Worm (Caenorhabditis elegans) whole organism, L3 larva: ENCODE measurements around the gene R12C12.7.

Source experiments
- R02D3.7 ChIP-seq: fragments of 150-350 bp; optimal IDR thresholded peaks from 2 replicates; lab custom pipeline; 2014; ENCODE audit warnings: missing biosample characterization, missing genetic modification characterization
- ZK546.5 ChIP-seq: sonication (generic microtip); optimal IDR thresholded peaks from 2 replicates; lab custom pipeline; 2017; ENCODE audit warnings: missing biosample characterization, missing genetic modification characterization
- ama-1 ChIP-seq: fragments of 150-350 bp; optimal IDR thresholded peaks from 2 replicates; lab custom pipeline; 2018
- ceh-16 ChIP-seq: sonication (generic microtip); optimal IDR thresholded peaks from 2 replicates; lab custom pipeline; 2017; ENCODE audit warnings: missing biosample characterization, missing genetic modification characterization
- ceh-28 ChIP-seq: fragments of 150-350 bp; optimal IDR thresholded peaks from 2 replicates; lab custom pipeline; 2014; ENCODE audit warnings: missing biosample characterization, missing genetic modification reagents, missing genetic modification characterization
- ceh-82 ChIP-seq: fragments of 150-350 bp; optimal IDR thresholded peaks from 2 replicates; lab custom pipeline; 2014; ENCODE audit warnings: missing biosample characterization, missing genetic modification characterization
- ceh-9 ChIP-seq: sonication (generic microtip); optimal IDR thresholded peaks from 2 replicates; lab custom pipeline; 2018; ENCODE audit warnings: missing biosample characterization, missing genetic modification characterization
- daf-12 ChIP-seq: fragments of 150-350 bp; optimal IDR thresholded peaks from 2 replicates; lab custom pipeline; 2014; ENCODE audit warnings: missing biosample characterization, missing genetic modification reagents, missing genetic modification characterization
- egl-27 ChIP-seq: sonication (generic microtip); optimal IDR thresholded peaks from 4 replicates; lab custom pipeline; 2017; ENCODE audit warnings: missing biosample characterization, missing genetic modification reagents, missing genetic modification characterization
- elt-1 ChIP-seq: fragments of 150-350 bp; optimal IDR thresholded peaks from 2 replicates; lab custom pipeline; 2014; ENCODE audit warnings: missing biosample characterization, missing genetic modification characterization
- elt-2 ChIP-seq: sonication (generic microtip); optimal IDR thresholded peaks from 2 replicates; lab custom pipeline; 2016; ENCODE audit warnings: missing genetic modification reagents, mild to moderate bottlenecking, missing genetic modification characterization, missing compliant biosample characterization
- elt-3 ChIP-seq, 3 experiments: fragments of 150-350 bp in 1 of 3; sonication (generic microtip) in 2 of 3; optimal IDR thresholded peaks; 2 replicates in 2 of 3; 4 replicates in 1 of 3; lab custom pipeline; 2014 to 2017; ENCODE audit warnings: missing biosample characterization in 3 of 3, missing genetic modification characterization in 3 of 3
- eor-1 ChIP-seq, 2 experiments: fragments of 150-350 bp; optimal IDR thresholded peaks; 2 replicates each; lab custom pipeline; 2014 to 2018; ENCODE audit warnings: missing biosample characterization in 2 of 2, missing genetic modification characterization in 2 of 2
- fkh-10 ChIP-seq: sonication (generic microtip); optimal IDR thresholded peaks from 2 replicates; lab custom pipeline; 2017; ENCODE audit warnings: missing biosample characterization, missing genetic modification reagents, missing genetic modification characterization
- fkh-2 ChIP-seq: fragments of 150-350 bp; optimal IDR thresholded peaks from 2 replicates; lab custom pipeline; 2014; ENCODE audit warnings: missing biosample characterization, missing genetic modification reagents, missing genetic modification characterization
- hmg-11 ChIP-seq: sonication (generic microtip); optimal IDR thresholded peaks from 2 replicates; lab custom pipeline; 2016; ENCODE audit warnings: missing genetic modification characterization, missing compliant biosample characterization
- jun-1 ChIP-seq: fragments of 150-350 bp; optimal IDR thresholded peaks from 2 replicates; lab custom pipeline; 2014; ENCODE audit warnings: missing biosample characterization, missing genetic modification reagents, missing genetic modification characterization
- lin-39 ChIP-seq: fragments of 150-350 bp; optimal IDR thresholded peaks from 2 replicates; lab custom pipeline; 2018; ENCODE audit warnings: missing biosample characterization, missing genetic modification reagents, missing genetic modification characterization
- lsy-12 ChIP-seq: sonication (generic microtip); optimal IDR thresholded peaks from 2 replicates; lab custom pipeline; 2016; ENCODE audit warnings: mild to moderate bottlenecking, missing genetic modification characterization, missing compliant biosample characterization
- mdl-1 ChIP-seq: fragments of 150-350 bp; optimal IDR thresholded peaks from 2 replicates; lab custom pipeline; 2014; ENCODE audit warnings: missing biosample characterization, missing genetic modification characterization
- mml-1 ChIP-seq: fragments of 150-350 bp; sonication (generic microtip); optimal IDR thresholded peaks from 3 replicates; lab custom pipeline; 2014; ENCODE audit warnings: missing biosample characterization, missing genetic modification characterization
- nfya-1 ChIP-seq: sonication (generic microtip); optimal IDR thresholded peaks from 2 replicates; lab custom pipeline; 2017; ENCODE audit warnings: missing genetic modification characterization, mild to moderate bottlenecking, missing compliant biosample characterization, antibody characterized with exemption, moderate library complexity; ENCODE audit not compliant: insufficient read depth
- nhr-11 ChIP-seq: fragments of 150-350 bp; optimal IDR thresholded peaks from 2 replicates; lab custom pipeline; 2014; ENCODE audit warnings: missing biosample characterization, missing genetic modification characterization
- nhr-23 ChIP-seq: fragments of 150-350 bp; optimal IDR thresholded peaks from 2 replicates; lab custom pipeline; 2014; ENCODE audit warnings: missing biosample characterization, missing genetic modification reagents, missing genetic modification characterization
- nhr-25 ChIP-seq: sonication (generic microtip); optimal IDR thresholded peaks from 2 replicates; lab custom pipeline; 2017; ENCODE audit warnings: missing biosample characterization, missing genetic modification characterization
- nhr-28 ChIP-seq: fragments of 150-350 bp; optimal IDR thresholded peaks from 2 replicates; lab custom pipeline; 2014; ENCODE audit warnings: missing biosample characterization, missing genetic modification characterization
- nhr-67 ChIP-seq: fragments of 150-350 bp; optimal IDR thresholded peaks from 2 replicates; lab custom pipeline; 2014; ENCODE audit warnings: missing biosample characterization, missing genetic modification characterization
- nhr-76 ChIP-seq: fragments of 150-350 bp; sonication (generic microtip); optimal IDR thresholded peaks from 5 replicates; lab custom pipeline; 2014; ENCODE audit warnings: missing biosample characterization, missing genetic modification characterization
- nhr-77 ChIP-seq: fragments of 150-350 bp; optimal IDR thresholded peaks from 2 replicates; lab custom pipeline; 2014; ENCODE audit warnings: missing biosample characterization, missing genetic modification characterization
- pha-4 ChIP-seq: fragments of 150-350 bp; optimal IDR thresholded peaks from 2 replicates; lab custom pipeline; 2014; ENCODE audit warnings: missing biosample characterization, missing genetic modification reagents, missing genetic modification characterization
- pqm-1 ChIP-seq: fragments of 150-350 bp; optimal IDR thresholded peaks from 2 replicates; lab custom pipeline; 2017; ENCODE audit warnings: missing biosample characterization, missing genetic modification characterization, inconsistent platforms
- sea-2 ChIP-seq: fragments of 150-350 bp; sonication (generic microtip); optimal IDR thresholded peaks from 4 replicates; lab custom pipeline; 2014; ENCODE audit warnings: missing biosample characterization, missing genetic modification reagents, missing genetic modification characterization
- snpc-4 ChIP-seq: fragments of 150-350 bp; optimal IDR thresholded peaks from 2 replicates; lab custom pipeline; 2014; ENCODE audit warnings: missing biosample characterization, missing genetic modification characterization
- unc-39 ChIP-seq: sonication (generic microtip); optimal IDR thresholded peaks from 4 replicates; lab custom pipeline; 2017; ENCODE audit warnings: missing biosample characterization, missing genetic modification characterization
- unc-62 ChIP-seq: fragments of 150-350 bp; sonication (generic microtip); optimal IDR thresholded peaks from 4 replicates; lab custom pipeline; 2014; ENCODE audit warnings: missing biosample characterization, missing genetic modification reagents, missing genetic modification characterization
- zag-1 ChIP-seq: fragments of 150-350 bp; optimal IDR thresholded peaks from 2 replicates; lab custom pipeline; 2014; ENCODE audit warnings: missing biosample characterization, missing genetic modification characterization

Gene R12C12.7

DNA sequence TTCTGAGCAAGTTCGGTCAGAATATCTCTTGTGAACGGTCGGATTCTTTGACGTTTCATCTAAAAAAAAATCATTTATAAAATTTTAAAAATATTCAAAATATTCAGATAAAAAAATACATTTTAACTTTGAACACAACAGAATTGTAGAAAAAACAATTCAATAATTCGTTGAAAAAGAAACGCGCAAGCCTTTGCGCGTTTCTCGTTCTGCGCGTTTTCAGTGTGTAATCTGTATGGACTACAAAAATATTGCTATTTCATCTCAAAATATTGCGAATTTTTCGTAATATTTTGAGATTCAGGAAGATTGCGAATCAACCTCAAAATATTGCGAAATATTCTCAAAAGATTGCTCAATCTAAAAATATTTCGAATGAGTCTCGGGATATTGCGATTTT lies at the start of gene R12C12.7:
Gene R12C12.7, minus strand, starts transcription at position 59 of the 400 bp plus-strand sequence.
- TF ChIP-seq unc-39 (tag; lab: Kevin White, UChicago) (no peak), lsy-12 (tag; lab: Kevin White, UChicago) (no peak), nhr-23 (peak; percentile 4), elt-2 (tag; lab: Kevin White, UChicago) (peak; percentile 3), pqm-1 (tag; lab: Kevin White, UChicago) (peak; percentile 79), ceh-82 (tag; lab: Kevin White, UChicago) (no peak), hmg-11 (tag; lab: Kevin White, UChicago) (no peak), nhr-67 (tag; lab: Kevin White, UChicago) (no peak), elt-3 (tag; optimal IDR thresholded peaks at IDR 0.05; lab: Kevin White, UChicago) (no peak), unc-62 (GFP tag; lab: Kevin White, UChicago) (no peak)
- TF ChIP-seq, all 47 proteins: peak for 3

DNA sequence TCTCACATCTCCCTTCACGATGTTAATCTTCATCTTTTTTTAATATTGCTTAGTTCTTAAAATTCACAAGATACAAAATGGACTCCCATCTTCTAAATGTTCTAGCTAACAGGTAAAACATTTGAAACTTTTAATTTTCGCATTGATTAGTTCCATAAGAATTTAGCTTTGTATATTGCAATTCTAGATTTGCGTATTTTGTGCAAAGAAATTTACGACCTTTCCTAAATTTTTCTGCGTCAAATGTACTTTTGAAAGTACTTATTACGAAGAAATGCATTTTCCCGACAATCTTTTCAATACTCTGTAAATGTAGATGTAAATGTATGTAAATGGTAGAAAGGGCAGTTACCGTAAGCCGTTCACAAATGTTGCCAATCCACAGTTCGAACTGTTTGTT lies 48.2 kb upstream of the R12C12.7 start:
- TF ChIP-seq ceh-28 (tag; lab: Kevin White, UChicago), result no peak
- TF ChIP-seq unc-39 (tag; lab: Kevin White, UChicago), result no peak
- no peak for TF ChIP-seq mdl-1
- TF ChIP-seq snpc-4 (tag; lab: Kevin White, UChicago), result no peak
- no peak for TF ChIP-seq ceh-9
- no peak for TF ChIP-seq elt-3 (tag; optimal IDR thresholded peaks at IDR 0.05; lab: Kevin White, UChicago)
- TF ChIP-seq nhr-77 (tag; lab: Kevin White, UChicago), result no peak
- TF ChIP-seq fkh-10, result no peak
- TF ChIP-seq nfya-1 (tag; lab: Kevin White, UChicago), result no peak
- TF ChIP-seq pqm-1 (tag; lab: Kevin White, UChicago), result no peak
- TF ChIP-seq mml-1 (tag; lab: Kevin White, UChicago), result no peak
- TF ChIP-seq ceh-16 (tag; lab: Kevin White, UChicago), result no peak
- no peak for TF ChIP-seq fkh-2 (tag; lab: Kevin White, UChicago)
- TF ChIP-seq egl-27 (tag; lab: Kevin White, UChicago), result no peak
- TF ChIP-seq lsy-12 (tag; lab: Kevin White, UChicago), result no peak

ce11 chrII:6101475-6101874 lies 45.7 kb upstream of the R12C12.7 start:
- no peak for TF ChIP-seq pha-4 (tag; lab: Kevin White, UChicago)
- TF ChIP-seq mml-1 (tag; lab: Kevin White, UChicago), result no peak
- no peak for TF ChIP-seq nhr-77 (tag; lab: Kevin White, UChicago)
- TF ChIP-seq ZK546.5 (tag; lab: Kevin White, UChicago), result no peak
- TF ChIP-seq nhr-76 (tag; lab: Kevin White, UChicago), result no peak
- TF ChIP-seq hmg-11 (tag; lab: Kevin White, UChicago), result no peak
- TF ChIP-seq lin-39, result no peak
- TF ChIP-seq zag-1 (tag; lab: Kevin White, UChicago), result no peak
- TF ChIP-seq mdl-1, result no peak
- TF ChIP-seq ceh-16 (tag; lab: Kevin White, UChicago), result no peak
- TF ChIP-seq nhr-67 (tag; lab: Kevin White, UChicago), result no peak
- TF ChIP-seq ceh-82 (tag; lab: Kevin White, UChicago), result no peak
- TF ChIP-seq snpc-4 (tag; lab: Kevin White, UChicago), result no peak
- no peak for TF ChIP-seq pqm-1 (tag; lab: Kevin White, UChicago)
- no peak for TF ChIP-seq nhr-25
- no peak for TF ChIP-seq eor-1 (tag; optimal IDR thresholded peaks at IDR 0.05; lab: Kevin White, UChicago)
- TF ChIP-seq sea-2 (GFP tag; lab: Kevin White, UChicago), result no peak
- no peak for TF ChIP-seq ama-1
- TF ChIP-seq unc-39 (tag; lab: Kevin White, UChicago), result no peak

DNA sequence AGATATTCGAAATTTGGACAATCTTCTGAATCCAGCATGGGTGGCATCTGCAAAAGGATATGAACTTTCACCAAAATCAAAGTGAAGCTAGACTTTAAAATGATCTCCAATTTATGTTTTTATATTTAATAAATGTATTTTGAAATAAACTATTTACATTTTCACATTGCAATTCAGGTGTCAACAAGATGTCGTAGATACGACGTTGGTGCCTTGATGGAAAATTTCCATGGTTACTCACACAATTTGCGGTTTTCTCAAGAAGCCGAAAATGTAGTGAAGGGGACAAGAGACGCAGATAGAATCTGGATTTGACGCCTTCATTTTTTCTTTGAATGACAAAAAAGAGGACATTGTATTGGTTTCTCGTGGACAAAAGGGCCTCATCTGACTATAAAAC lies 43.7 kb upstream of the R12C12.7 start, which contains the start of gene rgs-3:
Gene rgs-3, plus strand, starts transcription at position 301 of the 400 bp plus-strand sequence.
- TF ChIP-seq nhr-76 (tag; lab: Kevin White, UChicago) (no peak), ceh-82 (tag; lab: Kevin White, UChicago) (no peak), nhr-25 (no peak), pqm-1 (tag; lab: Kevin White, UChicago) (no peak), ceh-9 (no peak), R02D3.7 (tag; lab: Kevin White, UChicago) (no peak), elt-1 (tag; lab: Kevin White, UChicago) (no peak), jun-1 (tag; lab: Kevin White, UChicago) (no peak), nhr-28 (tag; lab: Kevin White, UChicago) (no peak), daf-12 (tag; lab: Kevin White, UChicago) (no peak), elt-3 (tag; optimal IDR thresholded peaks at IDR 0.05; lab: Kevin White, UChicago) (no peak), nhr-11 (tag; lab: Kevin White, UChicago) (no peak), snpc-4 (tag; lab: Kevin White, UChicago) (no peak), ceh-28 (tag; lab: Kevin White, UChicago) (no peak), unc-39 (tag; lab: Kevin White, UChicago) (no peak), eor-1 (tag; optimal IDR thresholded peaks at IDR 0.05; lab: Kevin White, UChicago) (no peak), elt-2 (tag; lab: Kevin White, UChicago) (no peak), egl-27 (tag; lab: Kevin White, UChicago) (no peak)
- TF ChIP-seq, all 47 proteins: peak for 0
